Fruit fly (Drosophila melanogaster): ENCODE results near the gene Dhrs4.

The Dhrs4 gene

DNA sequence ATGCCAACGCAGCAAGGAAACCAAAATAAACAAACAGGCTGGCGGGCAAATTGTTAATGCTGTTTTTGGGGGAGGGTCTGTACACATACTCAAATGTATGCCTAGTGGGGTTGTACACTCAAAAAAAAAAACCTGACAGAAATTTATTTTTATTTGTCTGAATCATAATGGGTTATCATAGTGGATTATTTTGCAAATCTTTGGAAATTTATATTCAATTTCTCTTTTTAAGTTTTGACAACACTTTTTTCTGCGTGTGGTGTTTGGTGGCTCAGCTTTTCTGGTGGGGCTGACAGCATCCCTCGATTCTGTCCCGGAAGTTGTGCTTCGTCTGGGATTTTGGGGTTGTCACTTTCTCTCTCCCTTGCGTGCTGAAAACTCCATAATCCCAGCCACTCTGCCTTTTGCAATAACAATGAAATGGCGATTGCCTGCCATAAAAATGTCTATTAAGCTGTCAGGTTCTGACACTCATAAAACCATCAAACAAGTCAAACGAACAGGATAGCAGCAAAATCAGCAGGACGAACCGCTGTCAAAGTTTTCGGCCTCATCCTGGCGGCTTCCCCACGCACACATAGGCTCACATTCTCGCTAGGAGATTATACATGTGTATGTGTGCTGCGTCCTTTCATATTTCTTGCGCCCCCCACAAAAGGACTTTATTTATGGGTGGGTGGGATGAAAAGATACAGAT, 13.6 kb upstream of the Dhrs4 start (continued):
- TF ChIP-seq Camta (GFP tag; optimal IDR thresholded peaks at IDR 0.05) = peak; percentile 67
- peak; percentile 62 for TF ChIP-seq NK7.1 (GFP tag; optimal IDR thresholded peaks at IDR 0.05)
- peak; percentile 46 for TF ChIP-seq CG31365 (tag; optimal IDR thresholded peaks at IDR 0.05)
- no peak for TF ChIP-seq CG2129 (GFP tag; IDR thresholded peaks at IDR 0.05; ENCODE audit: partially characterized antibody)
- peak; percentile 69 for TF ChIP-seq CG15514 (GFP tag; optimal IDR thresholded peaks at IDR 0.05)
- TF ChIP-seq ttk (GFP tag; IDR thresholded peaks at IDR 0.05) = no peak; the same call in 1 of the 2 replicates
- TF ChIP-seq Dek (tag; optimal IDR thresholded peaks at IDR 0.05) = peak; percentile 81
- TF ChIP-seq chinmo (GFP tag; IDR thresholded peaks at IDR 0.05; ENCODE audit: partially characterized antibody) = no peak
- TF ChIP-seq Sin3A (optimal IDR thresholded peaks at IDR 0.05) = no peak
- peak; percentile 87 for TF ChIP-seq seq (GFP tag; IDR thresholded peaks at IDR 0.05)
- peak; percentile 69 for TF ChIP-seq az2 (GFP tag; optimal IDR thresholded peaks at IDR 0.05)
- no peak for TF ChIP-seq CG7963 (GFP tag; IDR thresholded peaks at IDR 0.05; ENCODE audit: partially characterized antibody)
- TF ChIP-seq C15 (GFP tag; IDR thresholded peaks at IDR 0.05) = peak; percentile 52; the same call in 1 of the 3 replicates
- peak; percentile 20 for TF ChIP-seq CG30431 (GFP tag; optimal IDR thresholded peaks at IDR 0.05)
- TF ChIP-seq CG11560 (tag; IDR thresholded peaks at IDR 0.05) = peak; percentile 67; the same call in 2 of the 3 replicates
- peak; percentile 51 for TF ChIP-seq shn (GFP tag; optimal IDR thresholded peaks at IDR 0.05)
- TF ChIP-seq CG11696 (GFP tag; IDR thresholded peaks at IDR 0.05) = peak; percentile 76
- TF ChIP-seq Nf-YA (GFP tag; IDR thresholded peaks at IDR 0.05) = peak; percentile 52; the same call in 1 of the 2 replicates
- TF ChIP-seq tap (tag; optimal IDR thresholded peaks at IDR 0.05) = peak; percentile 39
- TF ChIP-seq CG32532 (GFP tag; IDR thresholded peaks at IDR 0.05) = peak; percentile 88
- TF ChIP-seq CG17568 (GFP tag; optimal IDR thresholded peaks at IDR 0.05) = no peak
- peak; percentile 55 to 69 for TF ChIP-seq chif (GFP tag; optimal IDR thresholded peaks at IDR 0.05)
- TF ChIP-seq phol (tag; optimal IDR thresholded peaks at IDR 0.05) = no peak
- no peak for TF ChIP-seq Jarid2 (GFP tag; optimal IDR thresholded peaks at IDR 0.05)
- TF ChIP-seq CG2202 (tag; optimal IDR thresholded peaks at IDR 0.05) = no peak
- TF ChIP-seq CG17385 (GFP tag; optimal IDR thresholded peaks at IDR 0.05) = peak; percentile 70
- peak; percentile 81 for TF ChIP-seq CG7839 (tag; optimal IDR thresholded peaks at IDR 0.05)
- peak; percentile 18 for TF ChIP-seq p53 (GFP tag; optimal IDR thresholded peaks at IDR 0.05)
- peak in 1 of 2 experiments; percentile 32 for TF ChIP-seq Eip74EF (GFP tag; optimal IDR thresholded peaks at IDR 0.05)
- TF ChIP-seq Drgx (GFP tag; IDR thresholded peaks at IDR 0.05) = peak; percentile 63
- peak; percentile 49 for TF ChIP-seq gcm (GFP tag; optimal IDR thresholded peaks at IDR 0.05)
- TF ChIP-seq tna (GFP tag; IDR thresholded peaks at IDR 0.05; ENCODE audit: partially characterized antibody) = no peak
- 0 out of 2 replicates have a peak, but pooled peaks have one; percentile 28 for TF ChIP-seq danr (GFP tag; IDR thresholded peaks at IDR 0.05)
- peak; percentile 54 for TF ChIP-seq schlank (tag; optimal IDR thresholded peaks at IDR 0.05)
- TF ChIP-seq CG8478 (optimal IDR thresholded peaks at IDR 0.05) = no peak
- no peak for TF ChIP-seq Sry-β (GFP tag; optimal IDR thresholded peaks at IDR 0.05)
- peak; percentile 34 for TF ChIP-seq CG15601 (tag; optimal IDR thresholded peaks at IDR 0.05)
- TF ChIP-seq ap (GFP tag; IDR thresholded peaks at IDR 0.05) = peak; percentile 65
- TF ChIP-seq eve (GFP tag; optimal IDR thresholded peaks at IDR 0.05) = no peak
- no peak for TF ChIP-seq Doc3 (GFP tag; IDR thresholded peaks at IDR 0.05; ENCODE audit: partially characterized antibody)
- TF ChIP-seq gsb (GFP tag; IDR thresholded peaks at IDR 0.05) = peak; percentile 43; the same call in 1 of the 2 replicates
- TF ChIP-seq bsh (GFP tag; optimal IDR thresholded peaks at IDR 0.05) = peak in 1 of 2 experiments; percentile 80
- TF ChIP-seq CG42726 (GFP tag; IDR thresholded peaks at IDR 0.05; ENCODE audit: partially characterized antibody) = peak; percentile 51; the same call in 1 of the 2 replicates
- peak; percentile 15 for TF ChIP-seq CG4854 (GFP tag; optimal IDR thresholded peaks at IDR 0.05)
- TF ChIP-seq D19B (GFP tag; optimal IDR thresholded peaks at IDR 0.05) = peak; percentile 51
- peak; percentile 20 for TF ChIP-seq dmrt11E (tag; optimal IDR thresholded peaks at IDR 0.05)
- no peak; the same call in 1 of the 2 replicates for TF ChIP-seq NFAT (GFP tag; IDR thresholded peaks at IDR 0.05)
- peak; percentile 51 for TF ChIP-seq CG10959 (GFP tag; IDR thresholded peaks at IDR 0.05)
- peak; percentile 61 for TF ChIP-seq fd96Cb (tag; optimal IDR thresholded peaks at IDR 0.05)
